Fruit fly (Drosophila melanogaster): ENCODE results near the gene Vha100-2.

dm6 chr3R:18396801-18397604 lies 2.0 kb downstream of the Vha100-2 start, which contains the start of gene Vti1b:
- TF ChIP-seq h (optimal IDR thresholded peaks at IDR 0.05) (no peak), Sin3A (optimal IDR thresholded peaks at IDR 0.05) (no peak)
